Fruit fly (Drosophila melanogaster): ENCODE measurements around the gene tomb.
A peak's percentile ranks its signal among the peaks of the same experiment; 100 is the strongest.

The tomb gene

dm6 chr2L:5536658-5537057 is at the start of gene tomb:
Gene tomb, minus strand, starts transcription at chr2L:5536758.
- no peak for TF ChIP-seq CG7045 (GFP tag; optimal IDR thresholded peaks at IDR 0.05)

- TF ChIP-seq cic (GFP tag; optimal IDR thresholded peaks at IDR 0.05) = no peak
Measured at dm6 chr2L:5581016-5581415, 44.5 kb upstream of the tomb start, which contains the start of gene CG14011. Gene CG14011, minus strand, starts transcription at chr2L:5581116.

dm6 chr2L:5569503-5569902 is 32.9 kb upstream of the tomb start:
- TF ChIP-seq Crg-1 (GFP tag; optimal IDR thresholded peaks at IDR 0.05) (no peak), CG7045 (GFP tag; optimal IDR thresholded peaks at IDR 0.05) (no peak), CG1620 (GFP tag; optimal IDR thresholded peaks at IDR 0.05) (no peak), pad (GFP tag; optimal IDR thresholded peaks at IDR 0.05) (no peak), ovo (GFP tag; optimal IDR thresholded peaks at IDR 0.05) (no peak)

- TF ChIP-seq CG14711 (tag; optimal IDR thresholded peaks at IDR 0.05) (peak; percentile 11), toe (GFP tag; optimal IDR thresholded peaks at IDR 0.05) (no peak), Hr96 (GFP tag; optimal IDR thresholded peaks at IDR 0.05) (no peak)
Measured at dm6 chr2L:5567103-5567502, 30.5 kb upstream of the tomb start.

dm6 chr2L:5558809-5559392 is 22.3 kb upstream of the tomb start, which contains the start of gene GluRIIB:
Gene GluRIIB, plus strand, starts transcription at chr2L:5559342.
- TF ChIP-seq Crg-1 (GFP tag; optimal IDR thresholded peaks at IDR 0.05) (no peak), toe (GFP tag; optimal IDR thresholded peaks at IDR 0.05) (no peak), kay (GFP tag; ENCODE audit: borderline replicate concordance) (no peak), pad (GFP tag; optimal IDR thresholded peaks at IDR 0.05) (no peak), CG11617 (GFP tag; optimal IDR thresholded peaks at IDR 0.05) (no peak), CG14711 (tag; optimal IDR thresholded peaks at IDR 0.05) (no peak), Clk (GFP tag; optimal IDR thresholded peaks at IDR 0.05) (no peak)

dm6 chr2L:5554818-5555217 is 18.3 kb upstream of the tomb start, which contains the start of gene GluRIIA:
Gene GluRIIA, plus strand, starts transcription at chr2L:5555072.
- TF ChIP-seq bab1 (GFP tag; optimal IDR thresholded peaks at IDR 0.05) = no peak
- TF ChIP-seq CG7101 (tag; optimal IDR thresholded peaks at IDR 0.05) = no peak

dm6 chr2L:5553750-5554149 is 17.2 kb upstream of the tomb start, which contains the start of the genes CG14013 and CG14017:
Gene CG14013, minus strand, starts transcription at chr2L:5553850.
Gene CG14017, plus strand, starts transcription at chr2L:5553897.
- TF ChIP-seq CG7045 (GFP tag; optimal IDR thresholded peaks at IDR 0.05) = no peak
- TF ChIP-seq CG7101 (tag; optimal IDR thresholded peaks at IDR 0.05) = no peak
- no peak for TF ChIP-seq bab1 (GFP tag; optimal IDR thresholded peaks at IDR 0.05)
- TF ChIP-seq CG11617 (GFP tag; optimal IDR thresholded peaks at IDR 0.05) = no peak
- TF ChIP-seq CG14711 (tag; optimal IDR thresholded peaks at IDR 0.05) = no peak
- no peak for TF ChIP-seq pad (GFP tag; optimal IDR thresholded peaks at IDR 0.05)
- TF ChIP-seq CG5204 (GFP tag; optimal IDR thresholded peaks at IDR 0.05) = no peak
- no peak for TF ChIP-seq cnc (optimal IDR thresholded peaks at IDR 0.05)
- TF ChIP-seq Crg-1 (GFP tag; optimal IDR thresholded peaks at IDR 0.05) = no peak
- no peak for TF ChIP-seq Hr96 (GFP tag; optimal IDR thresholded peaks at IDR 0.05)
- TF ChIP-seq toe (GFP tag; optimal IDR thresholded peaks at IDR 0.05) = no peak
- TF ChIP-seq CG33017 (tag; optimal IDR thresholded peaks at IDR 0.05) = no peak
- no peak for TF ChIP-seq kay (GFP tag; ENCODE audit: borderline replicate concordance)
- TF ChIP-seq Clk (GFP tag; optimal IDR thresholded peaks at IDR 0.05) = no peak
- no peak for TF ChIP-seq ovo (GFP tag; optimal IDR thresholded peaks at IDR 0.05)
- TF ChIP-seq tj (GFP tag; optimal IDR thresholded peaks at IDR 0.05) = no peak
- TF ChIP-seq CG1620 (GFP tag; optimal IDR thresholded peaks at IDR 0.05) = no peak
- TF ChIP-seq Mnt (GFP tag; optimal IDR thresholded peaks at IDR 0.05) = no peak
- TF ChIP-seq cic (GFP tag; optimal IDR thresholded peaks at IDR 0.05) = no peak

dm6 chr2L:5551538-5551937 is 15.0 kb upstream of the tomb start, which contains the start of gene CG18269:
Gene CG18269, plus strand, starts transcription at chr2L:5551838.
- no peak for TF ChIP-seq CG11617 (GFP tag; optimal IDR thresholded peaks at IDR 0.05)
- TF ChIP-seq CG5204 (GFP tag; optimal IDR thresholded peaks at IDR 0.05) = no peak
- no peak for TF ChIP-seq CG14711 (tag; optimal IDR thresholded peaks at IDR 0.05)
- no peak for TF ChIP-seq toe (GFP tag; optimal IDR thresholded peaks at IDR 0.05)
- no peak for TF ChIP-seq kay (GFP tag; ENCODE audit: borderline replicate concordance)
- no peak for TF ChIP-seq cnc (optimal IDR thresholded peaks at IDR 0.05)
- TF ChIP-seq cic (GFP tag; optimal IDR thresholded peaks at IDR 0.05) = no peak
- no peak for TF ChIP-seq CG12768 (GFP tag; optimal IDR thresholded peaks at IDR 0.05)
- TF ChIP-seq bab1 (GFP tag; optimal IDR thresholded peaks at IDR 0.05) = no peak
- TF ChIP-seq CG7101 (tag; optimal IDR thresholded peaks at IDR 0.05) = no peak
- TF ChIP-seq tj (GFP tag; optimal IDR thresholded peaks at IDR 0.05) = no peak
- no peak for TF ChIP-seq Clk (GFP tag; optimal IDR thresholded peaks at IDR 0.05)
- TF ChIP-seq CG1620 (GFP tag; optimal IDR thresholded peaks at IDR 0.05) = no peak
- TF ChIP-seq Hr96 (GFP tag; optimal IDR thresholded peaks at IDR 0.05) = no peak

Data from whole organism, adult.